Worm (Caenorhabditis elegans): ENCODE results near the gene T19C3.5.
A peak's percentile ranks its signal among the peaks of the same experiment; 100 is the strongest.

T19C3.5 gene

ce11 chrIII:598687-599086 lies 29.1 kb downstream of the T19C3.5 start, which contains the start of gene Y55B1AR.2:
TSS of gene Y55B1AR.2 (minus strand) at chrIII:598787.
- TF ChIP-seq lin-15B (tag; optimal IDR thresholded peaks at IDR 0.05) (no peak), aly-2 (tag; optimal IDR thresholded peaks at IDR 0.05) (no peak), nhr-12 (tag; optimal IDR thresholded peaks at IDR 0.05) (no peak), nhr-23 (tag; optimal IDR thresholded peaks at IDR 0.05) (no peak), zag-1 (tag; optimal IDR thresholded peaks at IDR 0.05) (no peak), fkh-2 (tag; optimal IDR thresholded peaks at IDR 0.05) (no peak), jun-1 (tag; optimal IDR thresholded peaks at IDR 0.05) (no peak), elt-2 (tag; optimal IDR thresholded peaks at IDR 0.05) (no peak), nhr-76 (tag; optimal IDR thresholded peaks at IDR 0.05) (no peak), daf-12 (tag; optimal IDR thresholded peaks at IDR 0.05) (no peak), pqm-1 (tag; optimal IDR thresholded peaks at IDR 0.05) (no peak), mml-1 (tag; optimal IDR thresholded peaks at IDR 0.05) (no peak), skn-1 (tag; optimal IDR thresholded peaks at IDR 0.05) (no peak), nhr-237 (tag; optimal IDR thresholded peaks at IDR 0.05) (no peak), lin-39 (tag; optimal IDR thresholded peaks at IDR 0.05) (no peak), unc-62 (GFP tag; optimal IDR thresholded peaks at IDR 0.05) (no peak), R02D3.7 (tag; optimal IDR thresholded peaks at IDR 0.05) (no peak), pha-4 (tag; optimal IDR thresholded peaks at IDR 0.05) (no peak), eor-1 (tag; optimal IDR thresholded peaks at IDR 0.05) (no peak)

ce11 chrIII:598168-598567 lies 29.6 kb downstream of the T19C3.5 start:
- no peak for TF ChIP-seq ceh-82 (tag; optimal IDR thresholded peaks at IDR 0.05)
- peak; percentile 58 for TF ChIP-seq pha-4 (tag; optimal IDR thresholded peaks at IDR 0.05)
- peak; percentile 67 for TF ChIP-seq lin-39 (tag; optimal IDR thresholded peaks at IDR 0.05)
- peak; percentile 64 for TF ChIP-seq nhr-23 (tag; optimal IDR thresholded peaks at IDR 0.05)
- TF ChIP-seq snpc-4 (tag; optimal IDR thresholded peaks at IDR 0.05), result peak; percentile 24
- TF ChIP-seq ztf-4 (tag; optimal IDR thresholded peaks at IDR 0.05), result no peak
- no peak for TF ChIP-seq mdl-1 (tag; optimal IDR thresholded peaks at IDR 0.05)
- TF ChIP-seq ceh-28 (tag; optimal IDR thresholded peaks at IDR 0.05), result peak; percentile 84
- no peak for TF ChIP-seq nhr-43 (tag; optimal IDR thresholded peaks at IDR 0.05; ENCODE audit: poor library complexity, severe bottlenecking)
- no peak for TF ChIP-seq unc-62 (GFP tag; optimal IDR thresholded peaks at IDR 0.05)
- TF ChIP-seq pqm-1 (tag; optimal IDR thresholded peaks at IDR 0.05), result peak; percentile 15
- TF ChIP-seq ztf-11 (tag; optimal IDR thresholded peaks at IDR 0.05), result no peak
- TF ChIP-seq lin-15B (tag; optimal IDR thresholded peaks at IDR 0.05), result peak; percentile 44
- peak; percentile 96 for TF ChIP-seq hmg-11 (tag; optimal IDR thresholded peaks at IDR 0.05)
- TF ChIP-seq fkh-10 (GFP tag; optimal IDR thresholded peaks at IDR 0.05), result peak; percentile 81
- TF ChIP-seq ceh-16 (tag; optimal IDR thresholded peaks at IDR 0.05), result no peak
- peak; percentile 38 for TF ChIP-seq nhr-25 (tag; optimal IDR thresholded peaks at IDR 0.05)
- no peak for TF ChIP-seq nhr-67 (tag; optimal IDR thresholded peaks at IDR 0.05)
- TF ChIP-seq nfya-1 (tag; optimal IDR thresholded peaks at IDR 0.05; ENCODE audit: insufficient read depth), result peak; percentile 69

ce11 chrIII:595449-595848 lies 32.3 kb downstream of the T19C3.5 start:
- TF ChIP-seq lsy-12 (tag; optimal IDR thresholded peaks at IDR 0.05), result no peak
- TF ChIP-seq nhr-43 (tag; optimal IDR thresholded peaks at IDR 0.05; ENCODE audit: poor library complexity, severe bottlenecking), result no peak
- TF ChIP-seq mdl-1 (tag; optimal IDR thresholded peaks at IDR 0.05), result no peak
- no peak for TF ChIP-seq lin-39 (tag; optimal IDR thresholded peaks at IDR 0.05)
- TF ChIP-seq nfya-1 (tag; optimal IDR thresholded peaks at IDR 0.05; ENCODE audit: insufficient read depth), result no peak
- TF ChIP-seq fos-1 (tag; optimal IDR thresholded peaks at IDR 0.05), result no peak
- TF ChIP-seq unc-39 (tag; optimal IDR thresholded peaks at IDR 0.05), result no peak
- no peak for TF ChIP-seq elt-3 (tag; optimal IDR thresholded peaks at IDR 0.05)
- no peak for TF ChIP-seq tbx-2 (tag; optimal IDR thresholded peaks at IDR 0.05)
- no peak for TF ChIP-seq aly-2 (tag; optimal IDR thresholded peaks at IDR 0.05)
- no peak for TF ChIP-seq R02D3.7 (tag; optimal IDR thresholded peaks at IDR 0.05)
- no peak for TF ChIP-seq eor-1 (tag; optimal IDR thresholded peaks at IDR 0.05)

ce11 chrIII:587009-587408 lies 40.7 kb downstream of the T19C3.5 start, which contains the start of gene helq-1:
TSS of gene helq-1 (minus strand) at chrIII:587109.
- TF ChIP-seq ceh-28 (tag; optimal IDR thresholded peaks at IDR 0.05) (no peak), ceh-9 (tag; optimal IDR thresholded peaks at IDR 0.05) (no peak)

All from whole organism, L3 larva.